Fruit fly (Drosophila melanogaster) whole organism, wandering third instar larva: ENCODE measurements around the gene CG7650.
A peak's percentile ranks its signal among the peaks of the same experiment; 100 is the strongest.

ENCODE experiments used
- Abd-B ChIP-seq: fragments of >200 bp; optimal IDR thresholded peaks from 2 replicates; lab custom pipeline; 2017; ENCODE audit warnings: missing biosample characterization, missing genetic modification characterization
- CG32264 ChIP-seq: fragments of 200-800 bp; sonication (Bioruptor generic); optimal IDR thresholded peaks from 2 replicates; lab custom pipeline; 2016; ENCODE audit warnings: missing biosample characterization, missing genetic modification characterization
- CG9705 ChIP-seq: fragments of 200-800 bp; sonication (Bioruptor generic); optimal IDR thresholded peaks from 2 replicates; lab custom pipeline; 2018; ENCODE audit warnings: missing biosample characterization, mild to moderate bottlenecking, missing genetic modification characterization
- CrebA ChIP-seq: fragments of 200-800 bp; sonication (Bioruptor generic); optimal IDR thresholded peaks from 2 replicates; lab custom pipeline; 2016; ENCODE audit warnings: missing biosample characterization, mild to moderate bottlenecking, missing genetic modification characterization, borderline replicate concordance
- Dfd ChIP-seq: fragments of >200 bp; optimal IDR thresholded peaks from 2 replicates; lab custom pipeline; 2017; ENCODE audit warnings: missing biosample characterization, missing genetic modification characterization
- Dif ChIP-seq: fragments of 200-275, 200-300 bp; sonication (Bioruptor generic); optimal IDR thresholded peaks from 2 replicates; lab custom pipeline; 2018; ENCODE audit warnings: missing biosample characterization, missing genetic modification characterization; ENCODE audit not compliant: partially characterized antibody
- GATAd ChIP-seq: sonication (Bioruptor generic); optimal IDR thresholded peaks from 2 replicates; lab custom pipeline; 2016; ENCODE audit warnings: missing biosample characterization, missing genetic modification characterization
- HLH106 ChIP-seq: fragments of 200-800 bp; optimal IDR thresholded peaks from 3 replicates; lab custom pipeline; 2019; ENCODE audit warnings: missing biosample characterization, mild to moderate bottlenecking, missing genetic modification characterization, moderate library complexity
- Hnf4 ChIP-seq: fragments of 200-800 bp; sonication (Bioruptor generic); optimal IDR thresholded peaks from 2 replicates; lab custom pipeline; 2016; ENCODE audit warnings: missing biosample characterization, mild to moderate bottlenecking, missing genetic modification characterization
- Hr78 ChIP-seq: fragments of >200 bp; optimal IDR thresholded peaks from 2 replicates; lab custom pipeline; 2017; ENCODE audit warnings: missing biosample characterization, missing genetic modification characterization
- Hr83 ChIP-seq: fragments of 200-300 bp; sonication (Bioruptor generic); optimal IDR thresholded peaks from 2 replicates; lab custom pipeline; 2016; ENCODE audit warnings: missing biosample characterization, mild to moderate bottlenecking, missing genetic modification characterization, moderate library complexity; ENCODE audit not compliant: poor library complexity, severe bottlenecking
- Jra ChIP-seq: sonication (Bioruptor generic); optimal IDR thresholded peaks from 2 replicates; lab custom pipeline; 2016; ENCODE audit warnings: missing biosample characterization, missing genetic modification characterization
- Mio ChIP-seq: sonication (Bioruptor generic); optimal IDR thresholded peaks from 2 replicates; lab custom pipeline; 2016; ENCODE audit warnings: missing biosample characterization, missing genetic modification characterization
- Myc ChIP-seq: fragments of >200 bp; optimal IDR thresholded peaks from 2 replicates; lab custom pipeline; 2017
- N ChIP-seq: fragments of >200 bp; optimal IDR thresholded peaks from 2 replicates; lab custom pipeline; 2018; ENCODE audit warnings: missing biosample characterization, missing external identifiers, missing genetic modification characterization
- OdsH ChIP-seq: fragments of 200-800 bp; sonication (Bioruptor generic); optimal IDR thresholded peaks from 2 replicates; lab custom pipeline; 2016; ENCODE audit warnings: missing biosample characterization, mild to moderate bottlenecking, missing genetic modification characterization
- Rel ChIP-seq, 2 experiments: fragments of 200-800 bp; sonication (Bioruptor generic) in 1 of 2; optimal IDR thresholded peaks; 2 replicates in 1 of 2; 3 replicates in 1 of 2; lab custom pipeline; 2016 to 2019; ENCODE audit warnings: mild to moderate bottlenecking in 2 of 2, missing biosample characterization in 2 of 2, missing genetic modification characterization in 2 of 2, moderate library complexity in 1 of 2
- Sp1 ChIP-seq: fragments of 200-800 bp; sonication (Bioruptor generic); optimal IDR thresholded peaks from 3 replicates; lab custom pipeline; 2019; ENCODE audit warnings: missing biosample characterization, mild to moderate bottlenecking, missing genetic modification characterization, moderate library complexity
- Vsx2 ChIP-seq: fragments of 200-300, 225-300 bp; sonication (Bioruptor generic); optimal IDR thresholded peaks from 2 replicates; lab custom pipeline; 2018; ENCODE audit warnings: missing biosample characterization, missing genetic modification characterization; ENCODE audit not compliant: partially characterized antibody
- br ChIP-seq: fragments of 200-800 bp; sonication (Bioruptor generic); optimal IDR thresholded peaks from 2 replicates; lab custom pipeline; 2016; ENCODE audit warnings: missing biosample characterization, missing genetic modification characterization
- brk ChIP-seq: fragments of 200-800 bp; sonication (Bioruptor generic); optimal IDR thresholded peaks from 2 replicates; lab custom pipeline; 2016; ENCODE audit warnings: missing biosample characterization, mild to moderate bottlenecking, missing genetic modification characterization
- dl ChIP-seq, 2 experiments: fragments of 175-275, 200-275 bp in 1 of 2; fragments of 200-275 bp in 1 of 2; sonication (Bioruptor generic); optimal IDR thresholded peaks; lab custom pipeline; 2018; ENCODE audit warnings: mild to moderate bottlenecking in 2 of 2, missing biosample characterization in 2 of 2, missing genetic modification characterization in 2 of 2, moderate library complexity in 2 of 2; ENCODE audit not compliant: partially characterized antibody in 2 of 2, insufficient read depth in 1 of 2
- dmrt93B ChIP-seq: fragments of 200-800 bp; sonication (Bioruptor generic); optimal IDR thresholded peaks from 2 replicates; lab custom pipeline; 2018; ENCODE audit warnings: missing biosample characterization, mild to moderate bottlenecking, missing genetic modification characterization
- dsf ChIP-seq: sonication (Bioruptor generic); optimal IDR thresholded peaks from 2 replicates; lab custom pipeline; 2016; ENCODE audit warnings: missing biosample characterization, missing genetic modification characterization, borderline replicate concordance
- ey ChIP-seq: fragments of 200-800 bp; sonication (Bioruptor generic); optimal IDR thresholded peaks from 2 replicates; lab custom pipeline; 2016; ENCODE audit warnings: missing biosample characterization, missing genetic modification characterization
- foxo ChIP-seq, 2 experiments: fragments of 200-800 bp; sonication (Bioruptor generic); optimal IDR thresholded peaks; 2 replicates in 1 of 2; 3 replicates in 1 of 2; lab custom pipeline; 2016 to 2017; ENCODE audit warnings: missing biosample characterization in 2 of 2, missing genetic modification characterization in 2 of 2
- fru ChIP-seq: fragments of 200-800 bp; sonication (Bioruptor generic); optimal IDR thresholded peaks from 3 replicates; lab custom pipeline; 2016; ENCODE audit warnings: missing biosample characterization, mild to moderate bottlenecking, missing genetic modification characterization
- h ChIP-seq: fragments of 200-800 bp; sonication (Bioruptor generic); optimal IDR thresholded peaks from 3 replicates; lab custom pipeline; 2016; ENCODE audit warnings: missing biosample characterization, mild to moderate bottlenecking, missing genetic modification characterization
- jim ChIP-seq: fragments of 175-275, 200-325 bp; sonication (Bioruptor generic); optimal IDR thresholded peaks from 2 replicates; lab custom pipeline; 2016; ENCODE audit warnings: missing biosample characterization, mild to moderate bottlenecking, missing genetic modification characterization
- lola ChIP-seq: fragments of >200 bp; optimal IDR thresholded peaks from 2 replicates; lab custom pipeline; 2017; ENCODE audit warnings: missing biosample characterization, missing genetic modification characterization
- pan ChIP-seq: fragments of >200 bp; optimal IDR thresholded peaks from 2 replicates; lab custom pipeline; 2017
- psq ChIP-seq: fragments of 200-800 bp; sonication (Bioruptor generic); optimal IDR thresholded peaks from 3 replicates; lab custom pipeline; 2017; ENCODE audit warnings: missing biosample characterization, mild to moderate bottlenecking, missing genetic modification characterization, moderate library complexity
- rgr ChIP-seq: fragments of 200-800 bp; sonication (Bioruptor generic); optimal IDR thresholded peaks from 3 replicates; lab custom pipeline; 2016; ENCODE audit warnings: missing biosample characterization, mild to moderate bottlenecking, missing genetic modification characterization
- sage ChIP-seq: fragments of 200-800 bp; sonication (Bioruptor generic); optimal IDR thresholded peaks from 2 replicates; lab custom pipeline; 2016; ENCODE audit warnings: missing biosample characterization, mild to moderate bottlenecking, missing genetic modification characterization
- sv ChIP-seq: fragments of 200-800 bp; sonication (Bioruptor generic); optimal IDR thresholded peaks from 3 replicates; lab custom pipeline; 2016; ENCODE audit warnings: missing biosample characterization, missing genetic modification characterization
- tai ChIP-seq: sonication (Bioruptor generic); optimal IDR thresholded peaks from 2 replicates; lab custom pipeline; 2016; ENCODE audit warnings: missing biosample characterization, missing genetic modification characterization
- usp ChIP-seq: fragments of >200 bp; optimal IDR thresholded peaks from 2 replicates; lab custom pipeline; 2017; ENCODE audit warnings: missing biosample characterization, missing genetic modification characterization
- woc ChIP-seq: sonication (Bioruptor generic); optimal IDR thresholded peaks from 2 replicates; lab custom pipeline; 2016; ENCODE audit warnings: missing biosample characterization, mild to moderate bottlenecking, missing genetic modification characterization

CG7650 gene

dm6 chr3L:15576357-15576756, 33.8 kb downstream of the CG7650 start, which contains the start of gene Ufsp2:
Gene Ufsp2, plus strand, starts transcription at chr3L:15576570.
- TF ChIP-seq Jra (no peak), Rel (GFP tag; optimal IDR thresholded peaks at IDR 0.05; lab: Kevin White, UChicago) (no peak), Rel (tag; optimal IDR thresholded peaks at IDR 0.05; lab: Kevin White, UChicago) (no peak), dmrt93B (GFP tag; lab: Kevin White, UChicago) (no peak), tai (no peak), Dfd (GFP tag; lab: Kevin White, UChicago) (no peak), HLH106 (tag; lab: Kevin White, UChicago) (no peak), Dif (GFP tag; lab: Kevin White, UChicago) (no peak), sv (no peak), Hnf4 (GFP tag; lab: Kevin White, UChicago) (no peak), woc (GFP tag; lab: Kevin White, UChicago) (no peak), dl (GFP tag; optimal IDR thresholded peaks at IDR 0.05; lab: Kevin White, UChicago; ENCODE audit: insufficient read depth in 1 of 2, partially characterized antibody in 2 of 2) (no peak), sage (no peak), brk (GFP tag; lab: Kevin White, UChicago) (no peak), Abd-B (GFP tag; lab: Kevin White, UChicago) (no peak), Mio (GFP tag; lab: Kevin White, UChicago) (no peak), psq (no peak)

dm6 chr3L:15570571-15570970, 39.6 kb downstream of the CG7650 start:
- TF ChIP-seq CG32264 (GFP tag; lab: Kevin White, UChicago) (no peak), br (GFP tag; lab: Kevin White, UChicago) (no peak), dsf (GFP tag; lab: Kevin White, UChicago) (no peak), dmrt93B (GFP tag; lab: Kevin White, UChicago) (no peak), Jra (no peak), Dif (GFP tag; lab: Kevin White, UChicago) (no peak), HLH106 (tag; lab: Kevin White, UChicago) (no peak), CrebA (GFP tag; lab: Kevin White, UChicago) (no peak), sv (no peak), rgr (no peak)

DNA sequence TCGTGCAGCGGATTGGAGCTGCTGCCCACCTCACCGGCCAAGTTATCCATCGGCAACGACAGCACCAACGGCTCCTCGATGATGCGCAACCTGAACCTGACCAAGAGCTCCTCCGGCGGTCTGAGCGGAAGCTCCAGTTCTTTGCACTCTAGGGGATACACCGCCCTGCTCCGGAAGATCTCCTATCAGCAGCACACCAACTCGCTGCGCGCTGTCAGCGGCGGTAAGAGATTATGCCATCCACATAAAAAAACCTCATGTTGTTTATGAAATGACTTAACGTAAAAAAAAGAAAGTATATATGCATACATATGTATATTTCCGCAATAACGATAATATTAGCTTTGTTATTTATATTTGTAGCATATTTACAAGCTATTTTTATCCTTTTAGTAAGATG, 41.4 kb downstream of the CG7650 start:
- TF ChIP-seq Rel (GFP tag; optimal IDR thresholded peaks at IDR 0.05; lab: Kevin White, UChicago) (no peak), Rel (tag; optimal IDR thresholded peaks at IDR 0.05; lab: Kevin White, UChicago) (peak; percentile 77), Jra (no peak)

DNA sequence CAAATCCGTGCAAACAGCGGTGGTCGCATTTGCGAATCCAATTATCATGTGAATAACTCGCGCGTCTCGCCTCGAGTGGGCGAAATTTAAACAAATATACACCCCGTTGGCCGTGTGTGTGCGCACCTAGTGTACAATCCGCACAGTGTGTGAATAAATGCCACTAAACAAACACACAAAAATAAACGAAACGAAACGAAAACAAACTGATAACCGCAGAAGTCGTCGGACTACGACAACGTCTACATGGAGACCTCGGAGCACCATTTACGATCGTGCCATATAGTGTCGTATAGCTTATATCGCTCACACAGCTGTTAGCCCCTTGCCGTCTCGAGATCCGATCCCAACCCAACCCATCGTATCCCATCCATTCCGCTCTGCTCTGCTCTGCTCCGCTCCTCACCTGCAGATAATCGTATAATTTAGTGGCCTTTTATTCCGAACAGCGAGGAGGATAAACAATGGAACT, 43.7 kb downstream of the CG7650 start:
- no peak for TF ChIP-seq fru (GFP tag; lab: Kevin White, UChicago)
- TF ChIP-seq CrebA (GFP tag; lab: Kevin White, UChicago): no peak
- no peak for TF ChIP-seq foxo (GFP tag; optimal IDR thresholded peaks at IDR 0.05; lab: Kevin White, UChicago)
- TF ChIP-seq ey: no peak
- no peak for TF ChIP-seq Dif (GFP tag; lab: Kevin White, UChicago)
- no peak for TF ChIP-seq Myc (lab: Kevin White, UChicago)
- TF ChIP-seq br (GFP tag; lab: Kevin White, UChicago): peak; percentile 47
- no peak for TF ChIP-seq dmrt93B (GFP tag; lab: Kevin White, UChicago)
- TF ChIP-seq Abd-B (GFP tag; lab: Kevin White, UChicago): no peak
- TF ChIP-seq Mio (GFP tag; lab: Kevin White, UChicago): no peak
- TF ChIP-seq sv: no peak
- no peak for TF ChIP-seq dl (GFP tag; optimal IDR thresholded peaks at IDR 0.05; lab: Kevin White, UChicago; ENCODE audit: insufficient read depth in 1 of 2, partially characterized antibody in 2 of 2)
- TF ChIP-seq tai: no peak
- TF ChIP-seq CG32264 (GFP tag; lab: Kevin White, UChicago): peak; percentile 32
- TF ChIP-seq CG9705 (GFP tag; lab: Kevin White, UChicago): no peak
- TF ChIP-seq h: peak; percentile 66
- TF ChIP-seq psq: peak; percentile 66
- no peak for TF ChIP-seq sage
- peak; percentile 19 for TF ChIP-seq OdsH
- TF ChIP-seq Vsx2: no peak
- TF ChIP-seq N (GFP tag; lab: Kevin White, UChicago): no peak
- no peak for TF ChIP-seq Dfd (GFP tag; lab: Kevin White, UChicago)
- TF ChIP-seq pan (lab: Kevin White, UChicago): no peak
- no peak for TF ChIP-seq brk (GFP tag; lab: Kevin White, UChicago)
- no peak for TF ChIP-seq woc (GFP tag; lab: Kevin White, UChicago)
- TF ChIP-seq lola (GFP tag; lab: Kevin White, UChicago): no peak
- peak; percentile 28 for TF ChIP-seq jim
- no peak for TF ChIP-seq dsf (GFP tag; lab: Kevin White, UChicago)
- TF ChIP-seq Jra: no peak
- TF ChIP-seq Hnf4 (GFP tag; lab: Kevin White, UChicago): no peak
- TF ChIP-seq Sp1: peak; percentile 55
- TF ChIP-seq rgr: peak; percentile 68
- TF ChIP-seq GATAd: no peak
- TF ChIP-seq Hr83: peak; percentile 90
- TF ChIP-seq Rel (GFP tag; optimal IDR thresholded peaks at IDR 0.05; lab: Kevin White, UChicago): peak; percentile 36
- TF ChIP-seq Rel (tag; optimal IDR thresholded peaks at IDR 0.05; lab: Kevin White, UChicago): no peak
- no peak for TF ChIP-seq HLH106 (tag; lab: Kevin White, UChicago)
- no peak for TF ChIP-seq usp
- TF ChIP-seq Hr78 (GFP tag; lab: Kevin White, UChicago): no peak
